Worm (Caenorhabditis elegans) whole organism, L1 larva: ENCODE measurements around the gene F38B6.3.

ENCODE experiments used
- aly-2 ChIP-seq: fragments of 150-350 bp; optimal IDR thresholded peaks from 2 replicates; lab custom pipeline; 2014; ENCODE audit warnings: missing biosample characterization, missing genetic modification characterization
- ceh-82 ChIP-seq, 3 experiments: fragments of 150-350 bp in 1 of 3; sonication (generic microtip) in 2 of 3; optimal IDR thresholded peaks; 2 replicates each; lab custom pipeline; 2014 to 2017; ENCODE audit warnings: missing biosample characterization in 3 of 3, missing genetic modification characterization in 3 of 3
- dpl-1 ChIP-seq, 3 experiments: fragments of 150-350 bp in 2 of 3; sonication (generic microtip) in 1 of 3; optimal IDR thresholded peaks; 2 replicates each; lab custom pipeline; 2014 to 2017; ENCODE audit warnings: missing biosample characterization in 3 of 3, missing genetic modification characterization in 3 of 3, missing genetic modification reagents in 3 of 3
- fos-1 ChIP-seq: fragments of 150-350 bp; optimal IDR thresholded peaks from 2 replicates; lab custom pipeline; 2014; ENCODE audit warnings: missing biosample characterization, missing genetic modification characterization
- lin-35 ChIP-seq, 2 experiments: fragments of 150-350 bp; optimal IDR thresholded peaks; 2 replicates each; lab custom pipeline; 2014; ENCODE audit warnings: missing biosample characterization in 2 of 2, missing genetic modification characterization in 2 of 2, missing genetic modification reagents in 2 of 2
- nhr-237 ChIP-seq: fragments of 150-350 bp; optimal IDR thresholded peaks from 2 replicates; lab custom pipeline; 2014; ENCODE audit warnings: missing biosample characterization, missing genetic modification characterization
- nhr-28 ChIP-seq: fragments of 150-350 bp; optimal IDR thresholded peaks from 2 replicates; lab custom pipeline; 2014; ENCODE audit warnings: missing biosample characterization, missing genetic modification characterization
- pax-3 ChIP-seq: fragments of 200-800 bp; sonication (Bioruptor generic); optimal IDR thresholded peaks from 2 replicates; lab custom pipeline; 2018; ENCODE audit warnings: mild to moderate bottlenecking, missing genetic modification characterization, moderate library complexity, missing compliant biosample characterization
- pqm-1 ChIP-seq: sonication (generic microtip); optimal IDR thresholded peaks from 3 replicates; lab custom pipeline; 2017; ENCODE audit warnings: missing biosample characterization, missing genetic modification characterization
- ztf-4 ChIP-seq: fragments of 150-350 bp; optimal IDR thresholded peaks from 2 replicates; lab custom pipeline; 2014; ENCODE audit warnings: missing biosample characterization, missing genetic modification characterization

ce11 chrX:6737329-6738008, 44.0 kb downstream of the F38B6.3 start:
- TF ChIP-seq pax-3 (tag; lab: Kevin White, UChicago) (peak; percentile 85), aly-2 (tag; lab: Kevin White, UChicago) (no peak), ztf-4 (peak; percentile 93), dpl-1 (GFP tag; optimal IDR thresholded peaks at IDR 0.05; lab: Kevin White, UChicago) (peak; percentile 25 to 48 (median 42)), lin-35 (GFP tag; optimal IDR thresholded peaks at IDR 0.05; lab: Kevin White, UChicago) (peak; percentile 56 to 75), fos-1 (tag; lab: Kevin White, UChicago) (peak; percentile 40), nhr-28 (no peak), pqm-1 (tag; lab: Kevin White, UChicago) (no peak), ceh-82 (tag; optimal IDR thresholded peaks at IDR 0.05; lab: Kevin White, UChicago) (peak in 2 of 3 experiments; percentile 45 to 54), nhr-237 (no peak)
